Worm (Caenorhabditis elegans): ENCODE data around the gene col-97.
A peak's percentile ranks its signal among the peaks of the same experiment; 100 is the strongest.

The col-97 gene

ce11 chrIII:12993607-12994006 lies at the start of gene col-97:
Gene col-97, minus strand, starts transcription at chrIII:12993707.
- TF ChIP-seq tra-4 (tag; optimal IDR thresholded peaks at IDR 0.05), result no peak
- no peak for TF ChIP-seq hmbx-1 (tag; optimal IDR thresholded peaks at IDR 0.05)
- no peak for TF ChIP-seq tbx-37 (GFP tag; conservative IDR thresholded peaks at IDR 0.05)
- no peak for TF ChIP-seq scrt-1 (GFP tag; IDR thresholded peaks at IDR 0.05)
- no peak for TF ChIP-seq pes-1 (GFP tag; IDR thresholded peaks at IDR 0.05)
- TF ChIP-seq sea-1 (GFP tag; conservative IDR thresholded peaks at IDR 0.05), result no peak
- TF ChIP-seq ceh-36 (tag; optimal IDR thresholded peaks at IDR 0.05), result no peak
- no peak for TF ChIP-seq hmg-4 (GFP tag; optimal IDR thresholded peaks at IDR 0.05)

- TF ChIP-seq ets-7 (tag; optimal IDR thresholded peaks at IDR 0.05) (no peak), ceh-36 (tag; optimal IDR thresholded peaks at IDR 0.05) (no peak), tbx-37 (GFP tag; conservative IDR thresholded peaks at IDR 0.05) (no peak), F13C5.2 (tag; optimal IDR thresholded peaks at IDR 0.05) (no peak), tbx-11 (GFP tag; IDR thresholded peaks at IDR 0.05) (no peak), hnd-1 (tag; optimal IDR thresholded peaks at IDR 0.05) (no peak), pes-1 (GFP tag; IDR thresholded peaks at IDR 0.05) (no peak), hmbx-1 (tag; optimal IDR thresholded peaks at IDR 0.05) (no peak)
Measured at ce11 chrIII:13039739-13040138, 46.2 kb upstream of the col-97 start, which contains the start of gene F54F12.2. Gene F54F12.2, plus strand, starts transcription at chrIII:13040039.

- TF ChIP-seq hnd-1 (tag; optimal IDR thresholded peaks at IDR 0.05) (no peak), flt-1 (GFP tag; IDR thresholded peaks at IDR 0.05) (peak; percentile 7; the same call in 1 of the 2 replicates), aly-1 (tag; optimal IDR thresholded peaks at IDR 0.05) (no peak), hmg-4 (GFP tag; optimal IDR thresholded peaks at IDR 0.05) (no peak), pes-1 (GFP tag; IDR thresholded peaks at IDR 0.05) (peak; percentile 49), tbx-11 (GFP tag; IDR thresholded peaks at IDR 0.05) (no peak), scrt-1 (GFP tag; IDR thresholded peaks at IDR 0.05) (peak; percentile 47; the same call in 1 of the 2 replicates), ceh-13 (GFP tag; optimal IDR thresholded peaks at IDR 0.05) (no peak), B0310.2 (tag; optimal IDR thresholded peaks at IDR 0.05) (peak; percentile 17)
Measured at ce11 chrIII:13032429-13033018, 39.0 kb upstream of the col-97 start.

- TF ChIP-seq F13C5.2 (tag; optimal IDR thresholded peaks at IDR 0.05) (no peak), aly-1 (tag; optimal IDR thresholded peaks at IDR 0.05) (no peak), hmbx-1 (tag; optimal IDR thresholded peaks at IDR 0.05) (no peak), scrt-1 (GFP tag; IDR thresholded peaks at IDR 0.05) (no peak), ceh-36 (tag; optimal IDR thresholded peaks at IDR 0.05) (no peak), ceh-13 (GFP tag; optimal IDR thresholded peaks at IDR 0.05) (no peak), B0310.2 (tag; optimal IDR thresholded peaks at IDR 0.05) (no peak), tbx-37 (GFP tag; conservative IDR thresholded peaks at IDR 0.05) (no peak)
Measured at ce11 chrIII:13031701-13032100, 38.2 kb upstream of the col-97 start, which contains the start of gene F14F7.5. Gene F14F7.5, plus strand, starts transcription at chrIII:13032001.

- no peak for TF ChIP-seq aly-1 (tag; optimal IDR thresholded peaks at IDR 0.05)
- TF ChIP-seq tbx-37 (GFP tag; conservative IDR thresholded peaks at IDR 0.05), result no peak
- no peak for TF ChIP-seq scrt-1 (GFP tag; IDR thresholded peaks at IDR 0.05)
- TF ChIP-seq sea-1 (GFP tag; conservative IDR thresholded peaks at IDR 0.05), result no peak
- no peak for TF ChIP-seq ets-7 (tag; optimal IDR thresholded peaks at IDR 0.05)
- no peak for TF ChIP-seq ceh-36 (tag; optimal IDR thresholded peaks at IDR 0.05)
- no peak for TF ChIP-seq F13C5.2 (tag; optimal IDR thresholded peaks at IDR 0.05)
- no peak for TF ChIP-seq hmbx-1 (tag; optimal IDR thresholded peaks at IDR 0.05)
Measured at ce11 chrIII:13030551-13030950, 37.0 kb upstream of the col-97 start, which contains the start of gene F14F7.7. Gene F14F7.7, plus strand, starts transcription at chrIII:13030904.

ce11 chrIII:13029608-13030007 lies 36.1 kb upstream of the col-97 start, which contains the start of gene F14F7.4:
Gene F14F7.4, minus strand, starts transcription at chrIII:13029708.
- TF ChIP-seq flt-1 (GFP tag; IDR thresholded peaks at IDR 0.05) (no peak), F13C5.2 (tag; optimal IDR thresholded peaks at IDR 0.05) (no peak), ets-7 (tag; optimal IDR thresholded peaks at IDR 0.05) (no peak), hmg-4 (GFP tag; optimal IDR thresholded peaks at IDR 0.05) (no peak), aly-1 (tag; optimal IDR thresholded peaks at IDR 0.05) (no peak), tra-4 (tag; optimal IDR thresholded peaks at IDR 0.05) (no peak), scrt-1 (GFP tag; IDR thresholded peaks at IDR 0.05) (no peak), ama-1 (optimal IDR thresholded peaks at IDR 0.05) (no peak), ceh-36 (tag; optimal IDR thresholded peaks at IDR 0.05) (no peak), ceh-13 (GFP tag; optimal IDR thresholded peaks at IDR 0.05) (no peak), tbx-11 (GFP tag; IDR thresholded peaks at IDR 0.05) (no peak), hmbx-1 (tag; optimal IDR thresholded peaks at IDR 0.05) (no peak), pes-1 (GFP tag; IDR thresholded peaks at IDR 0.05) (no peak), sea-1 (GFP tag; conservative IDR thresholded peaks at IDR 0.05) (no peak), B0310.2 (tag; optimal IDR thresholded peaks at IDR 0.05) (no peak), tbx-37 (GFP tag; conservative IDR thresholded peaks at IDR 0.05) (no peak)

- TF ChIP-seq tbx-11 (GFP tag; IDR thresholded peaks at IDR 0.05) (no peak), ceh-36 (tag; optimal IDR thresholded peaks at IDR 0.05) (no peak), sea-1 (GFP tag; conservative IDR thresholded peaks at IDR 0.05) (no peak), hnd-1 (tag; optimal IDR thresholded peaks at IDR 0.05) (no peak), flt-1 (GFP tag; IDR thresholded peaks at IDR 0.05) (no peak), hmg-4 (GFP tag; optimal IDR thresholded peaks at IDR 0.05) (no peak), ama-1 (optimal IDR thresholded peaks at IDR 0.05) (no peak), F13C5.2 (tag; optimal IDR thresholded peaks at IDR 0.05) (no peak), tbx-37 (GFP tag; conservative IDR thresholded peaks at IDR 0.05) (no peak), tra-4 (tag; optimal IDR thresholded peaks at IDR 0.05) (no peak)
Measured at ce11 chrIII:13027949-13028348, 34.4 kb upstream of the col-97 start.

ce11 chrIII:13024281-13024680 lies 30.8 kb upstream of the col-97 start, which contains the start of gene cyp-13A12:
Gene cyp-13A12, plus strand, starts transcription at chrIII:13024547.
- TF ChIP-seq sea-1 (GFP tag; conservative IDR thresholded peaks at IDR 0.05), result no peak
- no peak for TF ChIP-seq ceh-13 (GFP tag; optimal IDR thresholded peaks at IDR 0.05)
- TF ChIP-seq pes-1 (GFP tag; IDR thresholded peaks at IDR 0.05), result no peak

Measured in whole organism, early embryonic.